Fruit fly (Drosophila melanogaster) whole organism, embryonic: ENCODE results near the gene zye.

ENCODE experiments used
- Bgb ChIP-seq: fragments of 200-800 bp; sonication (Bioruptor generic); IDR thresholded peaks from 2 replicates; pipeline ENCODE4 v1.3.6; 2022; ENCODE audit warnings: missing biosample characterization, missing genetic modification characterization; ENCODE audit not compliant: partially characterized antibody
- CG11456 ChIP-seq: fragments of 200-800 bp; sonication (Bioruptor generic); IDR thresholded peaks from 3 replicates; pipeline ENCODE4 v1.3.6; 2022; ENCODE audit warnings: missing biosample characterization, missing genetic modification characterization
- CG11560 ChIP-seq: fragments of 200-800 bp; sonication (Bioruptor generic); IDR thresholded peaks from 3 replicates; pipeline ENCODE4 v1.3.6; 2022; ENCODE audit warnings: missing biosample characterization, missing genetic modification characterization
- CG13296 ChIP-seq: fragments of 200-800 bp; sonication (Bioruptor generic); optimal IDR thresholded peaks from 3 replicates; lab custom pipeline; 2018; ENCODE audit warnings: missing biosample characterization, mild to moderate bottlenecking, missing genetic modification characterization
- CG13424 ChIP-seq: fragments of 200-800 bp; sonication (Bioruptor generic); optimal IDR thresholded peaks from 2 replicates; lab custom pipeline; 2019; ENCODE audit warnings: missing biosample characterization, mild to moderate bottlenecking, missing genetic modification characterization, moderate library complexity
- CG14014 ChIP-seq: fragments of 200-800 bp; sonication (Bioruptor generic); IDR thresholded peaks from 2 replicates; pipeline ENCODE4 v1.3.6; 2022; ENCODE audit warnings: missing biosample characterization, missing genetic modification characterization
- CG15696 ChIP-seq: fragments of 200-800 bp; sonication (Bioruptor generic); optimal IDR thresholded peaks from 2 replicates; lab custom pipeline; 2019; ENCODE audit warnings: missing biosample characterization, mild to moderate bottlenecking, missing genetic modification characterization, moderate library complexity
- CG17361 ChIP-seq: fragments of 200-800 bp; sonication (Bioruptor generic); IDR thresholded peaks from 3 replicates; pipeline ENCODE4 v1.3.6; 2022; ENCODE audit warnings: missing biosample characterization, missing genetic modification characterization
- CG17802 ChIP-seq: fragments of 200-800 bp; sonication (Bioruptor generic); optimal IDR thresholded peaks from 2 replicates; lab custom pipeline; 2018; ENCODE audit warnings: missing biosample characterization, mild to moderate bottlenecking, missing genetic modification characterization, moderate library complexity
- CG17829 ChIP-seq: fragments of 200-800 bp; optimal IDR thresholded peaks from 2 replicates; lab custom pipeline; 2019; ENCODE audit warnings: missing biosample characterization, mild to moderate bottlenecking, missing genetic modification characterization, moderate library complexity
- CG17912 ChIP-seq: fragments of 200-800 bp; sonication (Bioruptor generic); optimal IDR thresholded peaks from 2 replicates; lab custom pipeline; 2018; ENCODE audit warnings: missing biosample characterization, mild to moderate bottlenecking, missing genetic modification characterization
- CG18599 ChIP-seq: fragments of 200-800 bp; sonication (Bioruptor generic); optimal IDR thresholded peaks from 3 replicates; lab custom pipeline; 2017; ENCODE audit warnings: missing biosample characterization, missing genetic modification characterization, mild to moderate bottlenecking, moderate library complexity, missing genetic modification reagents
- CG2199 ChIP-seq: fragments of 200-800 bp; sonication (Bioruptor generic); IDR thresholded peaks from 3 replicates; pipeline ENCODE4 v1.3.6; 2022; ENCODE audit warnings: missing biosample characterization, missing genetic modification characterization
- CG2202 ChIP-seq: fragments of 200-800 bp; sonication (Bioruptor generic); optimal IDR thresholded peaks from 2 replicates; lab custom pipeline; 2018; ENCODE audit warnings: missing biosample characterization, mild to moderate bottlenecking, missing genetic modification characterization
- CG2678 ChIP-seq: fragments of 200-800 bp; sonication (Bioruptor generic); optimal IDR thresholded peaks from 3 replicates; lab custom pipeline; 2019; ENCODE audit warnings: missing biosample characterization, mild to moderate bottlenecking, missing genetic modification characterization, moderate library complexity
- CG34422 ChIP-seq: fragments of 200-800 bp; sonication (Bioruptor generic); IDR thresholded peaks from 3 replicates; pipeline ENCODE4 v1.3.6; 2022; ENCODE audit warnings: missing biosample characterization, missing genetic modification characterization
- CG42726 ChIP-seq: fragments of 200-800 bp; sonication (Bioruptor generic); IDR thresholded peaks from 2 replicates; pipeline ENCODE4 v1.3.6; 2022; ENCODE audit warnings: missing biosample characterization, missing genetic modification characterization; ENCODE audit not compliant: partially characterized antibody
- CG43689 ChIP-seq: fragments of 200-800 bp; sonication (Bioruptor generic); IDR thresholded peaks from 2 replicates; pipeline ENCODE4 v1.3.6; 2022; ENCODE audit warnings: missing biosample characterization, missing genetic modification characterization
- CG4404 ChIP-seq: fragments of 200-800 bp; sonication (Bioruptor generic); IDR thresholded peaks from 2 replicates; pipeline ENCODE4 v1.3.6; 2022; ENCODE audit warnings: missing biosample characterization, missing genetic modification characterization
- CG4730 ChIP-seq: fragments of 200-800 bp; sonication (Bioruptor generic); IDR thresholded peaks from 2 replicates; pipeline ENCODE4 v1.3.6; 2022; ENCODE audit warnings: missing biosample characterization, missing genetic modification characterization
- CG6654 ChIP-seq: fragments of 200-800 bp; sonication (Bioruptor generic); optimal IDR thresholded peaks from 2 replicates; lab custom pipeline; 2017; ENCODE audit warnings: missing biosample characterization, mild to moderate bottlenecking, missing genetic modification characterization
- CG6854 ChIP-seq: fragments of 200-800 bp; sonication (Bioruptor generic); optimal IDR thresholded peaks from 3 replicates; lab custom pipeline; 2017; ENCODE audit warnings: missing biosample characterization, mild to moderate bottlenecking, missing genetic modification characterization
- CG7271 ChIP-seq: fragments of 200-800 bp; sonication (Bioruptor generic); optimal IDR thresholded peaks from 2 replicates; lab custom pipeline; 2018; ENCODE audit warnings: missing biosample characterization, mild to moderate bottlenecking, missing genetic modification characterization, moderate library complexity
- CG7928 ChIP-seq: fragments of 200-800 bp; sonication (Bioruptor generic); optimal IDR thresholded peaks from 2 replicates; lab custom pipeline; 2017; ENCODE audit warnings: missing biosample characterization, mild to moderate bottlenecking, missing genetic modification characterization
- CG8924 ChIP-seq: fragments of 200-800 bp; optimal IDR thresholded peaks from 3 replicates; lab custom pipeline; 2019; ENCODE audit warnings: missing biosample characterization, mild to moderate bottlenecking, missing genetic modification characterization, moderate library complexity
- CoRest ChIP-seq: fragments of 200-800 bp; sonication (Bioruptor generic); optimal IDR thresholded peaks from 3 replicates; lab custom pipeline; 2018; ENCODE audit warnings: missing biosample characterization, mild to moderate bottlenecking, missing genetic modification characterization, moderate library complexity
- Dp ChIP-seq: fragments of 200-800 bp; sonication (Bioruptor generic); optimal IDR thresholded peaks from 2 replicates; lab custom pipeline; 2018; ENCODE audit warnings: missing biosample characterization, mild to moderate bottlenecking, missing genetic modification characterization, moderate library complexity
- Hr39 ChIP-seq: fragments of >200 bp; optimal IDR thresholded peaks from 2 replicates; lab custom pipeline; 2017
- Med ChIP-seq: fragments of 200-800 bp; sonication (Bioruptor generic); peaks from one replicate; lab custom pipeline; 2016; ENCODE audit warnings: missing biosample characterization, missing genetic modification characterization, mild to moderate bottlenecking, inconsistent platforms, moderate library complexity
- Meics ChIP-seq: fragments of 200-800 bp; sonication (Bioruptor generic); optimal IDR thresholded peaks from 2 replicates; lab custom pipeline; 2017; ENCODE audit warnings: missing biosample characterization, mild to moderate bottlenecking, missing genetic modification characterization
- Myb ChIP-seq: fragments of 200-800 bp; sonication (Bioruptor generic); optimal IDR thresholded peaks from 2 replicates; lab custom pipeline; 2016; ENCODE audit warnings: missing biosample characterization, missing genetic modification characterization
- NK7.1 ChIP-seq: fragments of 200-800 bp; sonication (Bioruptor generic); optimal IDR thresholded peaks from 3 replicates; lab custom pipeline; 2016; ENCODE audit warnings: missing biosample characterization, missing genetic modification characterization
- Usf ChIP-seq: fragments of 200-800 bp; sonication (Bioruptor generic); optimal IDR thresholded peaks from 2 replicates; lab custom pipeline; 2017; ENCODE audit warnings: missing genotype, missing biosample characterization, missing genetic modification characterization
- br ChIP-seq: fragments of >200 bp; optimal IDR thresholded peaks from 2 replicates; lab custom pipeline; 2017
- bsh ChIP-seq, 2 experiments: fragments of 200-800 bp; sonication (Bioruptor generic); optimal IDR thresholded peaks; 2 replicates each; lab custom pipeline; 2017 to 2018; ENCODE audit warnings: mild to moderate bottlenecking in 2 of 2, missing biosample characterization in 2 of 2, missing genetic modification characterization in 2 of 2, moderate library complexity in 1 of 2
- btn ChIP-seq: fragments of 200-800 bp; sonication (Bioruptor generic); optimal IDR thresholded peaks from 2 replicates; lab custom pipeline; 2016; ENCODE audit warnings: missing biosample characterization, missing genetic modification characterization
- cato ChIP-seq: fragments of 200-800 bp; sonication (Bioruptor generic); optimal IDR thresholded peaks from 2 replicates; lab custom pipeline; 2016; ENCODE audit warnings: missing biosample characterization, missing genetic modification characterization, borderline replicate concordance
- chif ChIP-seq, 2 experiments: fragments of 200-800 bp; sonication (Bioruptor generic); optimal IDR thresholded peaks; 3 replicates each; lab custom pipeline; 2016; ENCODE audit warnings: missing biosample characterization in 2 of 2, missing genetic modification characterization in 2 of 2
- ftz-f1 ChIP-seq: fragments of 200-800 bp; sonication (Bioruptor generic); optimal IDR thresholded peaks from 2 replicates; lab custom pipeline; 2016; ENCODE audit warnings: missing biosample characterization, missing genetic modification characterization
- fu2 ChIP-seq: fragments of 200-800 bp; sonication (Bioruptor generic); optimal IDR thresholded peaks from 2 replicates; lab custom pipeline; 2016; ENCODE audit warnings: missing biosample characterization, missing genetic modification characterization
- gcm2 ChIP-seq: fragments of 200-800 bp; sonication (Bioruptor generic); optimal IDR thresholded peaks from 2 replicates; lab custom pipeline; 2016; ENCODE audit warnings: missing biosample characterization, missing genetic modification characterization
- gem ChIP-seq: fragments of 200-800 bp; sonication (Bioruptor generic); optimal IDR thresholded peaks from 2 replicates; lab custom pipeline; 2019; ENCODE audit warnings: missing biosample characterization, mild to moderate bottlenecking, missing genetic modification characterization, moderate library complexity
- lola ChIP-seq, 3 experiments: fragments of >200 bp in 2 of 3; fragments of 200-800 bp in 1 of 3; sonication (Bioruptor generic) in 1 of 3; optimal IDR thresholded peaks; 2 replicates each; lab custom pipeline; 2017 to 2019; ENCODE audit warnings: missing biosample characterization in 3 of 3, missing genetic modification characterization in 3 of 3, mild to moderate bottlenecking in 1 of 3, moderate library complexity in 1 of 3
- rib ChIP-seq: fragments of 200-800 bp; sonication (Bioruptor generic); IDR thresholded peaks from 2 replicates; pipeline ENCODE4 v1.3.6; 2022; ENCODE audit warnings: missing biosample characterization, missing genetic modification characterization
- ssp ChIP-seq: fragments of 200-800 bp; sonication (Bioruptor generic); IDR thresholded peaks from 2 replicates; pipeline ENCODE4 v1.3.6; 2022; ENCODE audit warnings: missing biosample characterization, missing genetic modification characterization
- tgo ChIP-seq: fragments of 200-800 bp; sonication (Bioruptor generic); IDR thresholded peaks from 3 replicates; pipeline ENCODE4 v1.3.6; 2022; ENCODE audit warnings: missing biosample characterization, missing genetic modification characterization

The zye gene

DNA sequence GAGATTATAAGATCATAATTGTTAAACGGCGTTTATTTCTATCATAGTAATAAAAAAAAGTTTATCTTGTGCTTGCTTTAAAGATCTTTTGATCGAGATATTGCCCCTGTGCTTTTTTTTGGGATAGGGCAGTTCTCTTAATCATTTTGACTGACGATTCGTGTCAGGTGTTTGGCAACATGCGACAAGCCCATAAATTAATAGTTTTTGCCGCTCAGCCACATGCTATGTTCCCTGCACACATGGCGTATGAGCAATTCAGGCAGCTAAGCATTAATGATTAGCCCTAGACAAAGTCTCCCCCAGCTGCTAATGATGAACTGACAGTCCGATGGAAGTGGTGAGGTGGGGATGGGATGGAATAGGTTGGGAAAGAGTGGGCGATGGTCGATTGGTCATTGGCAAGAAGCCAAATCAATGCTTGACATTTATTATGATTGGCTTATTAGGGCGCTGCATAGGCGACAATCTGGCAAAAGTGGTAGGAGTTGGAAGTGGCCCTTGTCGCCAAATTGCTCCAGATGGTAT, 27.6 kb downstream of the zye start (continued):
- no peak for TF ChIP-seq fu2 (GFP tag; lab: Kevin White, UChicago)
- no peak for TF ChIP-seq CoRest (tag; lab: Kevin White, UChicago)
- no peak for TF ChIP-seq CG17802 (tag; lab: Kevin White, UChicago)
- TF ChIP-seq, all 482 proteins: peak for 15

DNA sequence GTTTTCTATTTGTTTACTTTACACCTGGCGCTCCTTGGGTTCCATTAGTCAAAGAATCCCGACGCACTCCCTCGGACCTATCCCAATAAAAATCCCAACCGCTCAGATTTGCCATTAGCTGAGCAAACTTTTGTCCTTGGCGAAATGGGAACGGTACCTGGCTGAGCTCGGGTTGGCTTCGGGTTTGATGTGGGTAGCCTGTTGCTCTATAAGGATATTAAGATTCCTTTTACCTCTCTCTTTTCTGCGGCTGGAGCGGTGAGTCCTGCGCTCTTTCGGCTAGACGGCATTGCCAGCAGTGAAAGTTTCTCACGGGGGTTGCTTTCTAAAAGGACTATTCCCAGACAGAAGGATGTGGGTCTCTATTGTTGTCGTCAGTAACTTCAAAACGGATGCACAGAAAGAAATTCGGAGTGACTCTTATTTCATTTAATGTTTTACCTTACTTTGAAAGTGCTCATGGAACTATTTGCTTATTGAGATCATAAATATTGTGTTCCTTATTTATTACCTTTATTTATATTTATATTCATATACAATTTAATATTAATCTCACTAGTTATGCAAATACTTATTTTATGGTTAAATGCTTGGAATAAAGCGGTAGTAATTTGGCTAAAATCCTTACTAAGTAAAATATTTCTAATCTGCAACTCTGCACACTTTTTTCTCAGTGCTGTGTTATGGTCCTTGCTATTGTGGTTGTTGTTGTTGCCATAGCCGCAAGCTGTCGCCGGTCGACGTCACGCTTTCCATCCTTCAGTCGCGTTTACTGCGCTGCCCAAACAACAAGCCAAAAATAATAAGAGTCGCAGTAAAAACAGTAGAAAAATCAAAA, 28.4 kb downstream of the zye start, which contains the start of gene CG5910:
TSS of gene CG5910 (plus strand) at position 788 of the 838 bp plus-strand sequence.
- TF ChIP-seq CG8924 (tag; lab: Kevin White, UChicago) (peak; percentile 95), CG7271 (tag; lab: Kevin White, UChicago) (peak; percentile 57), CG2678 (peak; percentile 96), ssp (GFP tag; lab: Robert Waterston, UW) (peak; percentile 72), CG14014 (GFP tag; lab: Robert Waterston, UW) (peak; percentile 75), CG6854 (peak; percentile 89), Med (peak; percentile 64), Hr39 (lab: Kevin White, UChicago) (no peak), CG11456 (GFP tag; lab: Robert Waterston, UW) (peak; percentile 63; the same call in 1 of the 3 replicates), gcm2 (no peak), CG17361 (GFP tag; lab: Robert Waterston, UW) (peak; percentile 97), CG2202 (tag; lab: Kevin White, UChicago) (peak; percentile 68), Bgb (GFP tag; lab: Robert Waterston, UW) (no peak), CG34422 (GFP tag; lab: Robert Waterston, UW) (peak; percentile 24; the same call in 1 of the 3 replicates), btn (no peak), CG6654 (GFP tag; lab: Kevin White, UChicago) (peak; percentile 60), fu2 (GFP tag; lab: Kevin White, UChicago) (peak; percentile 4), ftz-f1 (GFP tag; lab: Kevin White, UChicago) (no peak), CG2199 (GFP tag; lab: Robert Waterston, UW) (no peak), CG13424 (tag; lab: Kevin White, UChicago) (peak; percentile 94), CG17829 (tag; lab: Kevin White, UChicago) (peak; percentile 94), CG11560 (tag; lab: Robert Waterston, UW) (peak; percentile 72; the same call in 2 of the 3 replicates), Dp (GFP tag; lab: Kevin White, UChicago) (no peak), lola (GFP tag; optimal IDR thresholded peaks at IDR 0.05; lab: Kevin White, UChicago) (peak in 1 of 3 experiments; percentile 93), chif (GFP tag; optimal IDR thresholded peaks at IDR 0.05; lab: Kevin White, UChicago) (peak in 1 of 2 experiments; percentile 3), rib (GFP tag; lab: Robert Waterston, UW) (peak; percentile 60), CG13296 (GFP tag; lab: Kevin White, UChicago) (peak; percentile 91), CG43689 (GFP tag; lab: Robert Waterston, UW) (peak; percentile 56; the same call in 1 of the 2 replicates), gem (tag; lab: Kevin White, UChicago) (peak; percentile 96), cato (peak; percentile 45), CG4404 (GFP tag; lab: Robert Waterston, UW) (no peak; the same call in none of the 2 replicates), tgo (GFP tag; lab: Robert Waterston, UW) (peak; percentile 78), Meics (peak; percentile 94), CG18599 (GFP tag; lab: Kevin White, UChicago) (peak; percentile 96), Myb (GFP tag; lab: Kevin White, UChicago) (peak; percentile 2), CG15696 (tag; lab: Kevin White, UChicago) (peak; percentile 84), br (no peak), bsh (GFP tag; optimal IDR thresholded peaks at IDR 0.05; lab: Kevin White, UChicago) (peak; percentile 25 to 89), CG4730 (peak; percentile 68), Usf (GFP tag; lab: Kevin White, UChicago) (peak; percentile 70), CG42726 (GFP tag; lab: Robert Waterston, UW) (no peak), NK7.1 (no peak), CG7928 (GFP tag; lab: Kevin White, UChicago) (peak; percentile 58), CG17912 (GFP tag; lab: Kevin White, UChicago) (no peak)
